Worm (Caenorhabditis elegans) whole organism, L1 larva: ENCODE results near the gene acs-3.

Experiments
- C04F5.9 ChIP-seq: sonication (generic microtip); optimal IDR thresholded peaks from 2 replicates; lab custom pipeline; 2016; ENCODE audit warnings: missing genetic modification characterization, missing compliant biosample characterization
- ceh-63 ChIP-seq: fragments of 200-800 bp; sonication (Bioruptor generic); optimal IDR thresholded peaks from 2 replicates; lab custom pipeline; 2018; ENCODE audit warnings: mild to moderate bottlenecking, missing genetic modification characterization, missing compliant biosample characterization
- ceh-88 ChIP-seq: fragments of 200-800 bp; sonication (Bioruptor generic); IDR thresholded peaks from 2 replicates; pipeline ENCODE4 v1.3.6; 2022; ENCODE audit warnings: missing genetic modification characterization, missing compliant biosample characterization
- efl-3 ChIP-seq: fragments of 200-800 bp; sonication (Bioruptor generic); optimal IDR thresholded peaks from 2 replicates; lab custom pipeline; 2018; ENCODE audit warnings: mild to moderate bottlenecking, missing genetic modification characterization, missing compliant biosample characterization
- fkh-8 ChIP-seq: sonication (generic microtip); optimal IDR thresholded peaks from 2 replicates; lab custom pipeline; 2016; ENCODE audit warnings: mild to moderate bottlenecking, missing genetic modification characterization, missing compliant biosample characterization
- grh-1 ChIP-seq: fragments of 200-800 bp; sonication (Bioruptor generic); IDR thresholded peaks from 2 replicates; pipeline ENCODE4 v1.3.6; 2022; ENCODE audit warnings: missing genetic modification reagents, missing genetic modification characterization, missing compliant biosample characterization
- lin-35 ChIP-seq, 2 experiments: fragments of 150-350 bp; optimal IDR thresholded peaks; 2 replicates each; lab custom pipeline; 2014; ENCODE audit warnings: missing biosample characterization in 2 of 2, missing genetic modification characterization in 2 of 2, missing genetic modification reagents in 2 of 2
- nhr-47 ChIP-seq: sonication (generic microtip); optimal IDR thresholded peaks from 2 replicates; lab custom pipeline; 2016; ENCODE audit warnings: mild to moderate bottlenecking, missing genetic modification characterization, moderate library complexity, missing compliant biosample characterization
- nhr-71 ChIP-seq: sonication (generic microtip); optimal IDR thresholded peaks from 2 replicates; lab custom pipeline; 2016; ENCODE audit warnings: mild to moderate bottlenecking, missing genetic modification characterization, moderate library complexity, missing compliant biosample characterization
- skn-1 ChIP-seq: fragments of 150-350 bp; optimal IDR thresholded peaks from 2 replicates; lab custom pipeline; 2014; ENCODE audit warnings: missing biosample characterization, missing genetic modification characterization
- sox-4 ChIP-seq: sonication (generic microtip); optimal IDR thresholded peaks from 2 replicates; lab custom pipeline; 2016; ENCODE audit warnings: missing genetic modification characterization, missing compliant biosample characterization
- sptf-1 ChIP-seq: fragments of 150-350 bp; optimal IDR thresholded peaks from 2 replicates; lab custom pipeline; 2014; ENCODE audit warnings: missing biosample characterization, missing genetic modification characterization
- unc-62 ChIP-seq: fragments of 150-350 bp; optimal IDR thresholded peaks from 2 replicates; lab custom pipeline; 2014; ENCODE audit warnings: missing biosample characterization, missing genetic modification reagents, missing genetic modification characterization
- zip-4 ChIP-seq: fragments of 200-800 bp; sonication (Bioruptor generic); optimal IDR thresholded peaks from 2 replicates; lab custom pipeline; 2018; ENCODE audit warnings: mild to moderate bottlenecking, missing genetic modification characterization, moderate library complexity, missing compliant biosample characterization
- ztf-11 ChIP-seq, 2 experiments: sonication (generic microtip); optimal IDR thresholded peaks; 2 replicates each; lab custom pipeline; 2016 to 2017; ENCODE audit warnings: missing genetic modification characterization in 2 of 2, missing biosample characterization in 1 of 2, missing compliant biosample characterization in 1 of 2

Gene acs-3

DNA sequence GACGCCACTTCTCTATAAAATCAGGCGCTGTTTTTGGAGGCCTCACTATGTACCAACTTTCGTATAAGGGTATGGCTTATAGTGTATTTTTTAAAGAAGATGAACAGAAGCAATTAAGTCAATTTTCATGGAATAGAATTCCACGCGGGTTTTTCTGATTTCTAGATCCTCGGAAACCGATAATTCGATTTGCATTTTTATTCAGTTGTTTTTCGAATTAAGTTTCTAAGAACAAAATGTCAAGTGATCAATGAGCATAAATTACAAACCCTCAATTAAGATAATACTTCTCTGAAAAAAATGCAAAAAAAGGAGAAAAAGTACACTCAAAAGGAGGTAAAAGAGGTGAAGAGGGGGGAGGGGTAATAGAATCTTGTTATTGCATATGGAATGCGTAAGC is 52.0 kb downstream of the acs-3 start:
- peak; percentile 50 for TF ChIP-seq nhr-47 (tag; lab: Kevin White, UChicago)
- TF ChIP-seq nhr-71 = peak; percentile 59
- no peak for TF ChIP-seq efl-3 (GFP tag; lab: Kevin White, UChicago)
- peak; percentile 59 for TF ChIP-seq fkh-8
- no peak for TF ChIP-seq skn-1
- no peak for TF ChIP-seq C04F5.9 (tag; lab: Kevin White, UChicago)

DNA sequence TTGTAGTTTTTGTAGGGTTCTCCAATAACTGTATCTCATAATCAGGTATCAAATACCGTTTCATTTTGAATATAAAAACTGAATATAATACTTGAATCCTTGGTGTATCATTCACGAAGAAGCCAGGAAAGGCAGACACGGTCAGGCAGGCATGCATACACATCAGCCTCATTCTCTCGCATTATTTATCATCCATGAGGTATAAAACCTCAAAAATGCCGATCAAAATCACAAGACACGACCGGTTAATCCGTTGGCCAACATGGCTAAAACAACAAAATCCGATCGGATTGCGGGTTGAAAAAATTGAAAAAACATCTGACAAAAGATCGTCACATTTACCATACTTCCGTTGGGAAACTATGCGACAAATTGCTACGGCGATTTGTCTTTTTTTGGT is 53.0 kb downstream of the acs-3 start, which contains the start of gene F59A7.5:
Gene F59A7.5, plus strand, starts transcription at position 301 of the 400 bp plus-strand sequence.
- TF ChIP-seq ztf-11 (tag; optimal IDR thresholded peaks at IDR 0.05; lab: Kevin White, UChicago) (no peak), zip-4 (GFP tag; lab: Kevin White, UChicago) (no peak), ceh-63 (GFP tag; lab: Kevin White, UChicago) (no peak), unc-62 (no peak), ceh-88 (GFP tag; lab: Robert Waterston, UW) (no peak), lin-35 (GFP tag; optimal IDR thresholded peaks at IDR 0.05; lab: Kevin White, UChicago) (no peak), grh-1 (no peak), sox-4 (tag; lab: Kevin White, UChicago) (no peak), sptf-1 (tag; lab: Kevin White, UChicago) (no peak)
